Worm (Caenorhabditis elegans) whole organism, L2 larva: Measurements from ENCODE around the gene cutl-16.

Source experiments
- C34F6.9 ChIP-seq: fragments of 150-350 bp; optimal IDR thresholded peaks from 2 replicates; lab custom pipeline; 2014; ENCODE audit warnings: missing biosample characterization, missing genetic modification characterization
- F13H6.1 ChIP-seq: sonication (generic microtip); optimal IDR thresholded peaks from 2 replicates; lab custom pipeline; 2016; ENCODE audit warnings: missing genetic modification characterization, missing compliant biosample characterization
- R02D3.7 ChIP-seq: fragments of 150-350 bp; optimal IDR thresholded peaks from 2 replicates; lab custom pipeline; 2014; ENCODE audit warnings: missing biosample characterization, missing genetic modification characterization
- Y55F3AM.14 ChIP-seq: fragments of 200-800 bp; sonication (Bioruptor generic); optimal IDR thresholded peaks from 2 replicates; lab custom pipeline; 2018; ENCODE audit warnings: mild to moderate bottlenecking, missing genetic modification characterization, missing compliant biosample characterization
- ZK546.5 ChIP-seq: sonication (generic microtip); optimal IDR thresholded peaks from 2 replicates; lab custom pipeline; 2017; ENCODE audit warnings: missing biosample characterization, missing genetic modification characterization
- alr-1 ChIP-seq: fragments of 150-350 bp; optimal IDR thresholded peaks from 2 replicates; lab custom pipeline; 2014; ENCODE audit warnings: missing biosample characterization, missing genetic modification characterization
- aly-2 ChIP-seq: fragments of 150-350 bp; optimal IDR thresholded peaks from 2 replicates; lab custom pipeline; 2014; ENCODE audit warnings: missing biosample characterization, missing genetic modification characterization
- crh-2 ChIP-seq: sonication (generic microtip); optimal IDR thresholded peaks from 2 replicates; lab custom pipeline; 2017; ENCODE audit warnings: missing biosample characterization, missing genetic modification characterization
- egl-27 ChIP-seq: sonication (generic microtip); optimal IDR thresholded peaks from 3 replicates; lab custom pipeline; 2017; ENCODE audit warnings: missing biosample characterization, missing genetic modification reagents, missing genetic modification characterization
- elt-1 ChIP-seq: fragments of 150-350 bp; optimal IDR thresholded peaks from 2 replicates; lab custom pipeline; 2014; ENCODE audit warnings: missing biosample characterization, missing genetic modification characterization
- fos-1 ChIP-seq: fragments of 150-350 bp; optimal IDR thresholded peaks from 2 replicates; lab custom pipeline; 2014; ENCODE audit warnings: missing biosample characterization, missing genetic modification characterization
- gmeb-1 ChIP-seq: fragments of 150-350 bp; optimal IDR thresholded peaks from 2 replicates; lab custom pipeline; 2014; ENCODE audit warnings: missing biosample characterization, missing genetic modification characterization
- lin-11 ChIP-seq: fragments of 150-350 bp; sonication (generic microtip); optimal IDR thresholded peaks from 2 replicates; lab custom pipeline; 2014; ENCODE audit warnings: missing biosample characterization, missing genetic modification characterization, inconsistent platforms, mixed read lengths
- lin-13 ChIP-seq: fragments of 150-350 bp; optimal IDR thresholded peaks from 2 replicates; lab custom pipeline; 2014; ENCODE audit warnings: missing biosample characterization, missing genetic modification reagents, missing genetic modification characterization
- lin-39 ChIP-seq: fragments of 150-350 bp; optimal IDR thresholded peaks from 2 replicates; lab custom pipeline; 2014; ENCODE audit warnings: missing biosample characterization, missing genetic modification reagents, missing genetic modification characterization
- lsy-2 ChIP-seq, 2 experiments: fragments of 150-350 bp in 1 of 2; sonication (generic microtip) in 1 of 2; optimal IDR thresholded peaks; 2 replicates each; lab custom pipeline; 2014 to 2017; ENCODE audit warnings: missing biosample characterization in 2 of 2, missing genetic modification characterization in 2 of 2
- mab-5 ChIP-seq: fragments of 150-350 bp; optimal IDR thresholded peaks from 2 replicates; lab custom pipeline; 2014; ENCODE audit warnings: missing biosample characterization, missing genetic modification characterization
- mdl-1 ChIP-seq, 2 experiments: fragments of 150-350 bp in 1 of 2; sonication (generic microtip) in 1 of 2; optimal IDR thresholded peaks; 2 replicates each; lab custom pipeline; 2017; ENCODE audit warnings: missing biosample characterization in 2 of 2, missing genetic modification characterization in 2 of 2
- nhr-10 ChIP-seq: sonication (generic microtip); optimal IDR thresholded peaks from 2 replicates; lab custom pipeline; 2017; ENCODE audit warnings: missing biosample characterization, missing genetic modification characterization
- nhr-11 ChIP-seq: fragments of 150-350 bp; optimal IDR thresholded peaks from 2 replicates; lab custom pipeline; 2014; ENCODE audit warnings: missing biosample characterization, missing genetic modification characterization
- nhr-129 ChIP-seq: fragments of 150-350 bp; optimal IDR thresholded peaks from 2 replicates; lab custom pipeline; 2014; ENCODE audit warnings: missing biosample characterization, missing genetic modification characterization
- nhr-21 ChIP-seq: fragments of 150-350 bp; optimal IDR thresholded peaks from 2 replicates; lab custom pipeline; 2014; ENCODE audit warnings: missing biosample characterization, missing genetic modification characterization
- nhr-23 ChIP-seq: fragments of 150-350 bp; optimal IDR thresholded peaks from 2 replicates; lab custom pipeline; 2014; ENCODE audit warnings: missing biosample characterization, missing genetic modification reagents, missing genetic modification characterization
- nhr-237 ChIP-seq: fragments of 150-350 bp; optimal IDR thresholded peaks from 2 replicates; lab custom pipeline; 2014; ENCODE audit warnings: missing biosample characterization, missing genetic modification characterization
- sem-4 ChIP-seq: fragments of 150-350 bp; optimal IDR thresholded peaks from 2 replicates; lab custom pipeline; 2014; ENCODE audit warnings: missing biosample characterization, missing genetic modification reagents, missing genetic modification characterization
- skn-1 ChIP-seq: sonication (generic microtip); optimal IDR thresholded peaks from 2 replicates; lab custom pipeline; 2017; ENCODE audit warnings: missing biosample characterization, missing genetic modification characterization
- sma-3 ChIP-seq: sonication (generic microtip); optimal IDR thresholded peaks from 2 replicates; lab custom pipeline; 2016; ENCODE audit warnings: missing genetic modification reagents, missing genetic modification characterization, missing compliant biosample characterization
- sma-9 ChIP-seq, 2 experiments: fragments of 150-350 bp in 1 of 2; sonication (generic microtip) in 1 of 2; optimal IDR thresholded peaks; 2 replicates each; lab custom pipeline; 2014 to 2016; ENCODE audit warnings: missing genetic modification characterization in 2 of 2, mild to moderate bottlenecking in 1 of 2, missing biosample characterization in 1 of 2, missing compliant biosample characterization in 1 of 2, missing genetic modification reagents in 1 of 2, moderate library complexity in 1 of 2
- unc-39 ChIP-seq: fragments of 150-350 bp; optimal IDR thresholded peaks from 2 replicates; lab custom pipeline; 2014; ENCODE audit warnings: missing biosample characterization, missing genetic modification characterization
- unc-62 ChIP-seq: fragments of 150-350 bp; optimal IDR thresholded peaks from 2 replicates; lab custom pipeline; 2014; ENCODE audit warnings: missing biosample characterization, missing genetic modification reagents, missing genetic modification characterization
- zag-1 ChIP-seq: fragments of 150-350 bp; optimal IDR thresholded peaks from 2 replicates; lab custom pipeline; 2014; ENCODE audit warnings: missing biosample characterization, missing genetic modification characterization
- ztf-1 ChIP-seq: fragments of 200-800 bp; sonication (Bioruptor generic); conservative IDR thresholded peaks from 2 replicates; pipeline ENCODE4 v1.3.6; 2022; ENCODE audit warnings: missing genetic modification characterization, missing compliant biosample characterization
- ztf-4 ChIP-seq: fragments of 150-350 bp; optimal IDR thresholded peaks from 2 replicates; lab custom pipeline; 2014; ENCODE audit warnings: missing biosample characterization, missing genetic modification characterization

The cutl-16 gene

ce11 chrII:6482102-6482501, 40.9 kb downstream of the cutl-16 start, which contains the start of gene del-10:
del-10 (minus strand) TSS chrII:6482125.
- TF ChIP-seq lin-39 (tag; lab: Kevin White, UChicago) (no peak), R02D3.7 (tag; lab: Kevin White, UChicago) (no peak), sma-9 (GFP tag; optimal IDR thresholded peaks at IDR 0.05; lab: Kevin White, UChicago) (peak; percentile 27), sma-9 (tag; optimal IDR thresholded peaks at IDR 0.05; lab: Kevin White, UChicago) (no peak), nhr-237 (tag; lab: Kevin White, UChicago) (no peak), nhr-21 (tag; lab: Kevin White, UChicago) (no peak), F13H6.1 (tag; lab: Kevin White, UChicago) (peak; percentile 0), gmeb-1 (tag; lab: Kevin White, UChicago) (no peak)

ce11 chrII:6482762-6483161, 41.5 kb downstream of the cutl-16 start:
- no peak for TF ChIP-seq lin-11
- TF ChIP-seq C34F6.9 (tag; lab: Kevin White, UChicago) = no peak
- no peak for TF ChIP-seq ZK546.5 (tag; lab: Kevin White, UChicago)
- no peak for TF ChIP-seq nhr-10 (tag; lab: Kevin White, UChicago)
- TF ChIP-seq lin-13 (GFP tag; lab: Kevin White, UChicago) = no peak
- no peak for TF ChIP-seq nhr-11 (tag; lab: Kevin White, UChicago)
- TF ChIP-seq mdl-1 (tag; optimal IDR thresholded peaks at IDR 0.05; lab: Kevin White, UChicago) = no peak
- no peak for TF ChIP-seq nhr-21 (tag; lab: Kevin White, UChicago)
- no peak for TF ChIP-seq mab-5 (tag; lab: Kevin White, UChicago)
- no peak for TF ChIP-seq nhr-129 (tag; lab: Kevin White, UChicago)

- no peak for TF ChIP-seq ztf-1
- no peak for TF ChIP-seq gmeb-1 (tag; lab: Kevin White, UChicago)
- no peak for TF ChIP-seq lin-13 (GFP tag; lab: Kevin White, UChicago)
- no peak for TF ChIP-seq elt-1
- TF ChIP-seq unc-39 (tag; lab: Kevin White, UChicago) = no peak
- no peak for TF ChIP-seq ztf-4 (tag; lab: Kevin White, UChicago)
- no peak for TF ChIP-seq unc-62 (GFP tag; lab: Kevin White, UChicago)
- TF ChIP-seq aly-2 = no peak
- no peak for TF ChIP-seq egl-27 (tag; lab: Kevin White, UChicago)
- no peak for TF ChIP-seq zag-1 (tag; lab: Kevin White, UChicago)
- TF ChIP-seq ZK546.5 (tag; lab: Kevin White, UChicago) = no peak
- TF ChIP-seq lsy-2 (tag; optimal IDR thresholded peaks at IDR 0.05; lab: Kevin White, UChicago) = no peak
- no peak for TF ChIP-seq nhr-11 (tag; lab: Kevin White, UChicago)
- TF ChIP-seq sem-4 = no peak
- no peak for TF ChIP-seq nhr-129 (tag; lab: Kevin White, UChicago)
- TF ChIP-seq sma-3 = no peak
- TF ChIP-seq Y55F3AM.14 (GFP tag; lab: Kevin White, UChicago) = no peak
- no peak for TF ChIP-seq skn-1 (tag; lab: Kevin White, UChicago)
- TF ChIP-seq nhr-23 = no peak
Measured at ce11 chrII:6484876-6485526, 43.8 kb downstream of the cutl-16 start, which contains the start of the genes lido-16 and plpp-1.2. lido-16 (minus strand) TSS chrII:6484976. plpp-1.2 (plus strand) TSS chrII:6485476.

ce11 chrII:6486344-6486743, 45.1 kb downstream of the cutl-16 start:
- TF ChIP-seq alr-1 (tag; lab: Kevin White, UChicago) (no peak), sma-9 (GFP tag; optimal IDR thresholded peaks at IDR 0.05; lab: Kevin White, UChicago) (peak; percentile 47), sma-9 (tag; optimal IDR thresholded peaks at IDR 0.05; lab: Kevin White, UChicago) (no peak), crh-2 (tag; lab: Kevin White, UChicago) (peak; percentile 36), nhr-11 (tag; lab: Kevin White, UChicago) (no peak), nhr-237 (tag; lab: Kevin White, UChicago) (no peak), nhr-129 (tag; lab: Kevin White, UChicago) (peak; percentile 12), fos-1 (tag; lab: Kevin White, UChicago) (peak; percentile 66), lsy-2 (tag; optimal IDR thresholded peaks at IDR 0.05; lab: Kevin White, UChicago) (peak in 1 of 2 experiments; percentile 51), mab-5 (tag; lab: Kevin White, UChicago) (peak; percentile 67), egl-27 (tag; lab: Kevin White, UChicago) (no peak), F13H6.1 (tag; lab: Kevin White, UChicago) (peak; percentile 47)
